Worm (Caenorhabditis elegans) whole organism, early embryonic: ENCODE results near the gene Y9C9A.5.

ENCODE experiments used
- aly-1 ChIP-seq: sonication (generic microtip); optimal IDR thresholded peaks from 2 replicates; lab custom pipeline; 2016; ENCODE audit warnings: missing genetic modification characterization, missing compliant biosample characterization
- ama-1 ChIP-seq: fragments of 150-350 bp; optimal IDR thresholded peaks from 2 replicates; lab custom pipeline; 2014
- ceh-13 ChIP-seq: fragments of 200-800 bp; sonication (Bioruptor generic); optimal IDR thresholded peaks from 2 replicates; lab custom pipeline; 2018; ENCODE audit warnings: mild to moderate bottlenecking, missing genetic modification characterization, missing compliant biosample characterization
- ets-7 ChIP-seq: sonication (generic microtip); optimal IDR thresholded peaks from 2 replicates; lab custom pipeline; 2016; ENCODE audit warnings: missing genotype, missing genetic modification characterization, missing compliant biosample characterization
- flt-1 ChIP-seq: fragments of 200-800 bp; sonication (Bioruptor generic); IDR thresholded peaks from 2 replicates; pipeline ENCODE4 v1.3.6; 2022; ENCODE audit warnings: missing genetic modification characterization, missing compliant biosample characterization
- hmg-4 ChIP-seq: fragments of 200-800 bp; sonication (Bioruptor generic); optimal IDR thresholded peaks from 2 replicates; lab custom pipeline; 2018; ENCODE audit warnings: mild to moderate bottlenecking, missing genetic modification characterization, missing compliant biosample characterization
- hnd-1 ChIP-seq: sonication (generic microtip); optimal IDR thresholded peaks from 2 replicates; lab custom pipeline; 2016; ENCODE audit warnings: missing genetic modification characterization, missing compliant biosample characterization
- pes-1 ChIP-seq: fragments of 200-800 bp; sonication (Bioruptor generic); IDR thresholded peaks from 2 replicates; pipeline ENCODE4 v1.3.6; 2022; ENCODE audit warnings: missing genetic modification reagents, missing genetic modification characterization, missing compliant biosample characterization
- scrt-1 ChIP-seq: fragments of 200-800 bp; sonication (Bioruptor generic); IDR thresholded peaks from 2 replicates; pipeline ENCODE4 v1.3.6; 2022; ENCODE audit warnings: missing genetic modification characterization, missing compliant biosample characterization
- sea-1 ChIP-seq: fragments of 200-800 bp; sonication (Bioruptor generic); conservative IDR thresholded peaks from 2 replicates; pipeline ENCODE4 v1.3.6; 2022; ENCODE audit warnings: missing genetic modification characterization, missing compliant biosample characterization
- tbx-11 ChIP-seq: fragments of 200-800 bp; sonication (Bioruptor generic); IDR thresholded peaks from 2 replicates; pipeline ENCODE4 v1.3.6; 2022; ENCODE audit warnings: missing genetic modification characterization, missing compliant biosample characterization
- tbx-37 ChIP-seq: fragments of 200-800 bp; sonication (Bioruptor generic); conservative IDR thresholded peaks from 2 replicates; pipeline ENCODE4 v1.3.6; 2022; ENCODE audit warnings: missing genetic modification reagents, missing genetic modification characterization, missing compliant biosample characterization

- no peak for TF ChIP-seq ets-7 (tag; lab: Kevin White, UChicago)
- no peak for TF ChIP-seq scrt-1 (GFP tag; lab: Robert Waterston, UW)
- no peak for TF ChIP-seq tbx-37 (GFP tag; lab: Robert Waterston, UW)
- TF ChIP-seq ama-1 = no peak
- TF ChIP-seq aly-1 = no peak
- TF ChIP-seq hmg-4 (GFP tag; lab: Kevin White, UChicago) = no peak
- TF ChIP-seq tbx-11 (GFP tag; lab: Robert Waterston, UW) = no peak
- TF ChIP-seq pes-1 (GFP tag; lab: Robert Waterston, UW) = no peak
- no peak for TF ChIP-seq ceh-13 (GFP tag; lab: Kevin White, UChicago)
- TF ChIP-seq sea-1 (GFP tag; lab: Robert Waterston, UW) = no peak
- TF ChIP-seq hnd-1 (tag; lab: Kevin White, UChicago) = no peak
- TF ChIP-seq flt-1 = no peak
Measured at ce11 chrIV:4953887-4954286, 12.1 kb downstream of the Y9C9A.5 start, which contains the start of gene str-163.
